Worm (Caenorhabditis elegans) whole organism, L4 larva: Measurements from ENCODE around the gene mcu-1.

Source experiments
- fkh-10 ChIP-seq: fragments of 150-350 bp; optimal IDR thresholded peaks from 2 replicates; lab custom pipeline; 2014; ENCODE audit warnings: missing biosample characterization, missing genetic modification reagents, missing genetic modification characterization
- skn-1 ChIP-seq: fragments of 150-350 bp; optimal IDR thresholded peaks from 2 replicates; lab custom pipeline; 2014; ENCODE audit warnings: missing biosample characterization, missing genetic modification characterization

ce11 chrIV:5964286-5964685 lies 25.3 kb upstream of the mcu-1 start:
- no peak for TF ChIP-seq skn-1 (tag; lab: Kevin White, UChicago)
- TF ChIP-seq fkh-10 = no peak
